Worm (Caenorhabditis elegans) whole organism, L1 larva: ENCODE results near the gene paa-1.

Source experiments
- Y116A8C.19 ChIP-seq: sonication (generic microtip); optimal IDR thresholded peaks from 2 replicates; lab custom pipeline; 2016; ENCODE audit warnings: missing compliant biosample characterization, missing genetic modification characterization, borderline replicate concordance
- aha-1 ChIP-seq: fragments of 150-350 bp; optimal IDR thresholded peaks from 2 replicates; lab custom pipeline; 2014; ENCODE audit warnings: missing biosample characterization, missing genetic modification characterization
- alr-1 ChIP-seq: fragments of 200-800 bp; sonication (Bioruptor generic); optimal IDR thresholded peaks from 2 replicates; lab custom pipeline; 2018; ENCODE audit warnings: borderline replicate concordance, mild to moderate bottlenecking, missing genetic modification characterization, missing compliant biosample characterization
- ama-1 ChIP-seq: fragments of 150-350 bp; optimal IDR thresholded peaks from 2 replicates; lab custom pipeline; 2014
- blmp-1 ChIP-seq: fragments of 150-350 bp; optimal IDR thresholded peaks from 2 replicates; lab custom pipeline; 2014; ENCODE audit warnings: missing biosample characterization, missing genetic modification characterization
- ceh-8 ChIP-seq: fragments of 200-800 bp; sonication (Bioruptor generic); optimal IDR thresholded peaks from 2 replicates; lab custom pipeline; 2018; ENCODE audit warnings: mild to moderate bottlenecking, missing genetic modification characterization, moderate library complexity, missing compliant biosample characterization
- ceh-82 ChIP-seq, 3 experiments: fragments of 150-350 bp in 1 of 3; sonication (generic microtip) in 2 of 3; optimal IDR thresholded peaks; 2 replicates each; lab custom pipeline; 2014 to 2017; ENCODE audit warnings: missing biosample characterization in 3 of 3, missing genetic modification characterization in 3 of 3
- ceh-90 ChIP-seq: sonication (generic microtip); optimal IDR thresholded peaks from 2 replicates; lab custom pipeline; 2016; ENCODE audit warnings: missing genetic modification characterization, missing compliant biosample characterization
- ces-1 ChIP-seq: fragments of 150-350 bp; optimal IDR thresholded peaks from 2 replicates; lab custom pipeline; 2014; ENCODE audit warnings: missing biosample characterization, missing genetic modification reagents, missing genetic modification characterization
- dpl-1 ChIP-seq, 3 experiments: fragments of 150-350 bp in 2 of 3; sonication (generic microtip) in 1 of 3; optimal IDR thresholded peaks; 2 replicates each; lab custom pipeline; 2014 to 2017; ENCODE audit warnings: missing biosample characterization in 3 of 3, missing genetic modification characterization in 3 of 3, missing genetic modification reagents in 3 of 3
- efl-1 ChIP-seq, 4 experiments: fragments of 150-350 bp; optimal IDR thresholded peaks in 3 of 4; peaks in 1 of 4; 1 replicate in 1 of 4; 2 replicates in 3 of 4; lab custom pipeline; 2014; ENCODE audit warnings: missing biosample characterization in 2 of 4, missing genetic modification characterization in 2 of 4, missing genetic modification reagents in 2 of 4
- efl-3 ChIP-seq: fragments of 200-800 bp; sonication (Bioruptor generic); optimal IDR thresholded peaks from 2 replicates; lab custom pipeline; 2018; ENCODE audit warnings: mild to moderate bottlenecking, missing genetic modification characterization, missing compliant biosample characterization
- elt-2 ChIP-seq: sonication (generic microtip); optimal IDR thresholded peaks from 2 replicates; lab custom pipeline; 2016; ENCODE audit warnings: missing genetic modification characterization, mild to moderate bottlenecking, inconsistent platforms, missing compliant biosample characterization, missing genetic modification reagents
- ets-5 ChIP-seq: fragments of 200-800 bp; sonication (Bioruptor generic); IDR thresholded peaks from 2 replicates; pipeline ENCODE4 v1.3.6; 2022; ENCODE audit warnings: missing genetic modification characterization, missing compliant biosample characterization
- fkh-4 ChIP-seq: sonication (generic microtip); optimal IDR thresholded peaks from 2 replicates; lab custom pipeline; 2016; ENCODE audit warnings: missing compliant biosample characterization, missing genetic modification characterization, borderline replicate concordance
- fkh-8 ChIP-seq: sonication (generic microtip); optimal IDR thresholded peaks from 2 replicates; lab custom pipeline; 2016; ENCODE audit warnings: mild to moderate bottlenecking, missing genetic modification characterization, missing compliant biosample characterization
- grh-1 ChIP-seq: fragments of 200-800 bp; sonication (Bioruptor generic); IDR thresholded peaks from 2 replicates; pipeline ENCODE4 v1.3.6; 2022; ENCODE audit warnings: missing genetic modification reagents, missing genetic modification characterization, missing compliant biosample characterization
- hlh-4 ChIP-seq: sonication (generic microtip); optimal IDR thresholded peaks from 2 replicates; lab custom pipeline; 2016; ENCODE audit warnings: mild to moderate bottlenecking, missing genetic modification characterization, missing compliant biosample characterization
- hpl-2 ChIP-seq: fragments of 150-350 bp; optimal IDR thresholded peaks from 2 replicates; lab custom pipeline; 2014; ENCODE audit warnings: missing biosample characterization, missing genetic modification reagents, missing genetic modification characterization
- isw-1 ChIP-seq: fragments of 200-800 bp; sonication (Bioruptor generic); IDR thresholded peaks from 2 replicates; pipeline ENCODE4 v1.3.6; 2022; ENCODE audit warnings: missing genetic modification characterization, missing compliant biosample characterization
- jun-1 ChIP-seq: fragments of 150-350 bp; optimal IDR thresholded peaks from 2 replicates; lab custom pipeline; 2014; ENCODE audit warnings: missing biosample characterization, missing genetic modification reagents, missing genetic modification characterization
- lin-14 ChIP-seq: fragments of 200-800 bp; sonication (Bioruptor generic); optimal IDR thresholded peaks from 2 replicates; lab custom pipeline; 2018; ENCODE audit warnings: mild to moderate bottlenecking, missing genetic modification characterization, moderate library complexity, missing compliant biosample characterization
- lin-35 ChIP-seq, 2 experiments: fragments of 150-350 bp; optimal IDR thresholded peaks; 2 replicates each; lab custom pipeline; 2014; ENCODE audit warnings: missing biosample characterization in 2 of 2, missing genetic modification characterization in 2 of 2, missing genetic modification reagents in 2 of 2
- lin-39 ChIP-seq: fragments of 150-350 bp; optimal IDR thresholded peaks from 2 replicates; lab custom pipeline; 2014; ENCODE audit warnings: missing biosample characterization, missing genetic modification reagents, missing genetic modification characterization
- lir-3 ChIP-seq: sonication (generic microtip); optimal IDR thresholded peaks from 2 replicates; lab custom pipeline; 2016; ENCODE audit warnings: mild to moderate bottlenecking, missing genetic modification characterization, moderate library complexity, missing compliant biosample characterization; ENCODE audit not compliant: poor library complexity
- lsy-2 ChIP-seq, 2 experiments: fragments of 150-350 bp; optimal IDR thresholded peaks; 2 replicates each; lab custom pipeline; 2014; ENCODE audit warnings: missing biosample characterization in 2 of 2, missing genetic modification characterization in 2 of 2
- nhr-11 ChIP-seq: fragments of 150-350 bp; optimal IDR thresholded peaks from 2 replicates; lab custom pipeline; 2014; ENCODE audit warnings: missing biosample characterization, missing genetic modification characterization
- nhr-28 ChIP-seq: fragments of 150-350 bp; optimal IDR thresholded peaks from 2 replicates; lab custom pipeline; 2014; ENCODE audit warnings: missing biosample characterization, missing genetic modification characterization
- nhr-71 ChIP-seq: sonication (generic microtip); optimal IDR thresholded peaks from 2 replicates; lab custom pipeline; 2016; ENCODE audit warnings: mild to moderate bottlenecking, missing genetic modification characterization, moderate library complexity, missing compliant biosample characterization
- nhr-77 ChIP-seq: fragments of 150-350 bp; optimal IDR thresholded peaks from 2 replicates; lab custom pipeline; 2014; ENCODE audit warnings: missing biosample characterization, missing genetic modification characterization
- nhr-85 ChIP-seq: sonication (generic microtip); peaks from one replicate; lab custom pipeline; 2016; ENCODE audit warnings: missing genetic modification characterization, inconsistent platforms, missing compliant biosample characterization
- nhr-90 ChIP-seq: sonication (generic microtip); optimal IDR thresholded peaks from 2 replicates; lab custom pipeline; 2016; ENCODE audit warnings: mild to moderate bottlenecking, missing genetic modification characterization, missing compliant biosample characterization; ENCODE audit not compliant: poor library complexity
- pqm-1 ChIP-seq: sonication (generic microtip); optimal IDR thresholded peaks from 3 replicates; lab custom pipeline; 2017; ENCODE audit warnings: missing biosample characterization, missing genetic modification characterization
- rnt-1 ChIP-seq: sonication (generic microtip); optimal IDR thresholded peaks from 2 replicates; lab custom pipeline; 2016; ENCODE audit warnings: mild to moderate bottlenecking, missing genetic modification characterization, moderate library complexity, missing compliant biosample characterization
- snpc-4 ChIP-seq: fragments of 150-350 bp; optimal IDR thresholded peaks from 2 replicates; lab custom pipeline; 2014; ENCODE audit warnings: missing biosample characterization, missing genetic modification characterization
- snu-23 ChIP-seq: sonication (generic microtip); optimal IDR thresholded peaks from 2 replicates; lab custom pipeline; 2016; ENCODE audit warnings: missing genetic modification characterization, missing compliant biosample characterization
- sox-4 ChIP-seq: sonication (generic microtip); optimal IDR thresholded peaks from 2 replicates; lab custom pipeline; 2016; ENCODE audit warnings: missing genetic modification characterization, missing compliant biosample characterization
- sup-37 ChIP-seq: fragments of 200-800 bp; sonication (Bioruptor generic); optimal IDR thresholded peaks from 2 replicates; lab custom pipeline; 2018; ENCODE audit warnings: mild to moderate bottlenecking, missing genetic modification characterization, missing compliant biosample characterization
- swsn-7 ChIP-seq: sonication (generic microtip); optimal IDR thresholded peaks from 2 replicates; lab custom pipeline; 2016; ENCODE audit warnings: missing genetic modification characterization, missing compliant biosample characterization
- tbx-2 ChIP-seq: sonication (generic microtip); optimal IDR thresholded peaks from 2 replicates; lab custom pipeline; 2016; ENCODE audit warnings: missing genetic modification characterization, missing compliant biosample characterization
- tlp-1 ChIP-seq: fragments of 150-350 bp; optimal IDR thresholded peaks from 2 replicates; lab custom pipeline; 2014; ENCODE audit warnings: missing biosample characterization, missing genetic modification characterization
- unc-30 ChIP-seq: sonication (generic microtip); optimal IDR thresholded peaks from 2 replicates; lab custom pipeline; 2017; ENCODE audit warnings: missing biosample characterization, missing genetic modification characterization
- unc-62 ChIP-seq: fragments of 150-350 bp; optimal IDR thresholded peaks from 2 replicates; lab custom pipeline; 2014; ENCODE audit warnings: missing biosample characterization, missing genetic modification reagents, missing genetic modification characterization
- unc-86 ChIP-seq: sonication (generic microtip); optimal IDR thresholded peaks from 2 replicates; lab custom pipeline; 2016; ENCODE audit warnings: missing genetic modification characterization, missing compliant biosample characterization
- zag-1 ChIP-seq: fragments of 150-350 bp; optimal IDR thresholded peaks from 2 replicates; lab custom pipeline; 2014; ENCODE audit warnings: missing biosample characterization, missing genetic modification characterization
- ztf-11 ChIP-seq, 2 experiments: sonication (generic microtip); optimal IDR thresholded peaks; 2 replicates each; lab custom pipeline; 2016 to 2017; ENCODE audit warnings: missing genetic modification characterization in 2 of 2, missing biosample characterization in 1 of 2, missing compliant biosample characterization in 1 of 2

paa-1 gene

DNA sequence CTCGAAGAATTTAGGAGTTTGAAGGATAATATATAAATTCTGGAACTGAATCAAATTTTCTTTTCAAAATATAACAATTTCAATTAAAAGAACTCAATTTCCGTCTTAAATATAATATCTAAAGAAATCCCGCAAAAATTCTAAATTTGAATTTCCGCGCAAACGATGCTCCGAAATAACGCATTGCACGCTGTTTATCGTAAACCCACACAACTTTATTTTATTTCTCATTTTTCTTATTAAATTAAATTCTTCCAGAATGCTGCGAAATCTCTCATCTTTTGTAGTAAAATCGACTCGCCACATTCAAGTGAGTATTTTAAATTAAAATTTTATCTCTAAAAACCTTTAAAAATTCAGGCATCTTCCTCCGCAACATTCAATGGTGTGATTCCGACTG is 48.4 kb downstream of the paa-1 start, which contains the start of gene R02F2.9 (continued):
- no peak for TF ChIP-seq ces-1 (GFP tag; lab: Kevin White, UChicago)
- TF ChIP-seq snpc-4 (tag; lab: Kevin White, UChicago), result peak; percentile 17
- TF ChIP-seq nhr-28 (tag; lab: Kevin White, UChicago), result no peak
- peak; percentile 53; the same call in 1 of the 2 replicates for TF ChIP-seq grh-1 (GFP tag; lab: Robert Waterston, UW)
- no peak for TF ChIP-seq efl-3 (GFP tag; lab: Kevin White, UChicago)
- peak; percentile 62 to 93 for TF ChIP-seq efl-1 (optimal IDR thresholded peaks at IDR 0.05; lab: Kevin White, UChicago)
- TF ChIP-seq efl-1 (GFP tag; optimal IDR thresholded peaks at IDR 0.05 in 1 of 2; lab: Kevin White, UChicago), result peak; percentile 94 to 99
- TF ChIP-seq hpl-2 (GFP tag; lab: Kevin White, UChicago), result no peak
- TF ChIP-seq nhr-77 (tag; lab: Kevin White, UChicago), result no peak
- peak in 2 of 3 experiments; percentile 44 to 57 for TF ChIP-seq ceh-82 (tag; optimal IDR thresholded peaks at IDR 0.05; lab: Kevin White, UChicago)
- peak; percentile 50 for TF ChIP-seq rnt-1 (tag; lab: Kevin White, UChicago)
- TF ChIP-seq unc-86 (tag; lab: Kevin White, UChicago), result peak; percentile 59
- peak; percentile 70 for TF ChIP-seq tbx-2 (tag; lab: Kevin White, UChicago)
- TF ChIP-seq lir-3 (tag; lab: Kevin White, UChicago), result peak; percentile 49
- TF ChIP-seq aha-1, result no peak
- no peak for TF ChIP-seq nhr-11 (tag; lab: Kevin White, UChicago)
- peak; percentile 46 for TF ChIP-seq nhr-90 (tag; lab: Kevin White, UChicago)
- TF ChIP-seq isw-1, result peak; percentile 54
- TF ChIP-seq alr-1, result no peak
- no peak for TF ChIP-seq sox-4
- no peak for TF ChIP-seq zag-1
- TF ChIP-seq ets-5 (GFP tag; lab: Robert Waterston, UW), result no peak
- TF ChIP-seq Y116A8C.19 (tag; lab: Kevin White, UChicago), result no peak
- TF ChIP-seq nhr-71 (tag; lab: Kevin White, UChicago), result peak; percentile 82
- TF ChIP-seq lsy-2 (tag; optimal IDR thresholded peaks at IDR 0.05; lab: Kevin White, UChicago), result peak; percentile 75 to 80
- TF ChIP-seq fkh-8 (tag; lab: Kevin White, UChicago), result peak; percentile 41
- TF ChIP-seq fkh-4 (tag; lab: Kevin White, UChicago), result no peak
- TF ChIP-seq lin-39 (tag; lab: Kevin White, UChicago), result peak; percentile 16
- peak; percentile 37 for TF ChIP-seq ceh-90
- no peak for TF ChIP-seq ama-1 (lab: Kevin White, UChicago)
- TF ChIP-seq unc-30 (tag; lab: Kevin White, UChicago), result no peak
- TF ChIP-seq ceh-8 (GFP tag; lab: Kevin White, UChicago), result no peak
- TF ChIP-seq sup-37 (GFP tag; lab: Kevin White, UChicago), result no peak
- TF ChIP-seq tlp-1 (tag; lab: Kevin White, UChicago), result no peak
- no peak for TF ChIP-seq elt-2 (tag; lab: Kevin White, UChicago)
- peak; percentile 91 to 95 (median 94) for TF ChIP-seq dpl-1 (GFP tag; optimal IDR thresholded peaks at IDR 0.05; lab: Kevin White, UChicago)
- peak; percentile 55 for TF ChIP-seq blmp-1
- TF ChIP-seq hlh-4 (tag; lab: Kevin White, UChicago), result no peak
- no peak for TF ChIP-seq ztf-11 (tag; optimal IDR thresholded peaks at IDR 0.05; lab: Kevin White, UChicago)
- no peak for TF ChIP-seq unc-62
- peak; percentile 74 for TF ChIP-seq snu-23 (GFP tag; lab: Kevin White, UChicago)

- TF ChIP-seq jun-1 (no peak), lin-39 (tag; lab: Kevin White, UChicago) (no peak), pqm-1 (no peak), ztf-11 (tag; optimal IDR thresholded peaks at IDR 0.05; lab: Kevin White, UChicago) (peak in 1 of 2 experiments; percentile 10), fkh-8 (tag; lab: Kevin White, UChicago) (no peak), ceh-90 (no peak), unc-86 (tag; lab: Kevin White, UChicago) (no peak), efl-1 (optimal IDR thresholded peaks at IDR 0.05; lab: Kevin White, UChicago) (no peak), efl-1 (GFP tag; optimal IDR thresholded peaks at IDR 0.05 in 1 of 2; lab: Kevin White, UChicago) (peak in 1 of 2 experiments; percentile 44), lin-14 (GFP tag; lab: Kevin White, UChicago) (peak; percentile 8), lin-35 (GFP tag; optimal IDR thresholded peaks at IDR 0.05; lab: Kevin White, UChicago) (no peak), nhr-85 (no peak), swsn-7 (tag; lab: Kevin White, UChicago) (no peak)
Observed at ce11 chrIII:5499942-5500341, 49.4 kb downstream of the paa-1 start.
